Fruit fly (Drosophila melanogaster) whole organism, embryonic: ENCODE measurements around the gene 5-HT2B.
A peak's percentile ranks its signal among the peaks of the same experiment; 100 is the strongest.

Experiments
- Ada2b ChIP-seq: fragments of 200-800 bp; sonication (Bioruptor generic); IDR thresholded peaks from 2 replicates; pipeline ENCODE4 v1.3.6; 2022; ENCODE audit warnings: missing biosample characterization, missing genetic modification characterization
- CG10654 ChIP-seq: fragments of 200-800 bp; sonication (Bioruptor generic); optimal IDR thresholded peaks from 2 replicates; lab custom pipeline; 2016; ENCODE audit warnings: missing biosample characterization, missing genetic modification characterization
- CG15011 ChIP-seq: fragments of 200-800 bp; sonication (Bioruptor generic); optimal IDR thresholded peaks from 3 replicates; lab custom pipeline; 2018; ENCODE audit warnings: missing biosample characterization, mild to moderate bottlenecking, missing genetic modification characterization
- CG17359 ChIP-seq: fragments of 200-800 bp; sonication (Bioruptor generic); optimal IDR thresholded peaks from 3 replicates; lab custom pipeline; 2018; ENCODE audit warnings: missing biosample characterization, mild to moderate bottlenecking, missing genetic modification characterization, moderate library complexity
- CG18011 ChIP-seq: fragments of 200-800 bp; sonication (Bioruptor generic); optimal IDR thresholded peaks from 2 replicates; lab custom pipeline; 2017; ENCODE audit warnings: missing biosample characterization, missing genetic modification characterization, mild to moderate bottlenecking, moderate library complexity, missing genotype
- CG30431 ChIP-seq: fragments of 200-800 bp; sonication (Bioruptor generic); optimal IDR thresholded peaks from 2 replicates; lab custom pipeline; 2017; ENCODE audit warnings: missing biosample characterization, missing genetic modification characterization
- CG33213 ChIP-seq: fragments of 200-800 bp; sonication (Bioruptor generic); optimal IDR thresholded peaks from 3 replicates; lab custom pipeline; 2016; ENCODE audit warnings: missing biosample characterization, missing genetic modification characterization
- CG34224 ChIP-seq: fragments of 200-800 bp; sonication (Bioruptor generic); IDR thresholded peaks from 3 replicates; pipeline ENCODE4 v1.3.6; 2022; ENCODE audit warnings: missing biosample characterization, missing genetic modification characterization; ENCODE audit not compliant: partially characterized antibody
- CG3847 ChIP-seq: fragments of 200-800 bp; sonication (Bioruptor generic); IDR thresholded peaks from 2 replicates; pipeline ENCODE4 v1.3.6; 2022; ENCODE audit warnings: missing biosample characterization, missing genetic modification characterization
- CG43689 ChIP-seq: fragments of 200-800 bp; sonication (Bioruptor generic); IDR thresholded peaks from 2 replicates; pipeline ENCODE4 v1.3.6; 2022; ENCODE audit warnings: missing biosample characterization, missing genetic modification characterization
- CG6272 ChIP-seq: fragments of 200-800 bp; sonication (Bioruptor generic); IDR thresholded peaks from 2 replicates; pipeline ENCODE4 v1.3.6; 2022; ENCODE audit warnings: missing biosample characterization, missing genetic modification characterization
- CG6791 ChIP-seq: fragments of 200-800 bp; sonication (Bioruptor generic); IDR thresholded peaks from 3 replicates; pipeline ENCODE4 v1.3.6; 2022; ENCODE audit warnings: missing biosample characterization, missing genetic modification characterization; ENCODE audit not compliant: partially characterized antibody
- CG6813 ChIP-seq: fragments of 200-800 bp; sonication (Bioruptor generic); optimal IDR thresholded peaks from 2 replicates; lab custom pipeline; 2017; ENCODE audit warnings: missing biosample characterization, missing genetic modification characterization, mild to moderate bottlenecking, moderate library complexity, missing genetic modification reagents
- CG7786 ChIP-seq: fragments of 200-800 bp; sonication (Bioruptor generic); optimal IDR thresholded peaks from 2 replicates; lab custom pipeline; 2016; ENCODE audit warnings: missing biosample characterization, missing genetic modification characterization
- CG9727 ChIP-seq: fragments of 200-800 bp; sonication (Bioruptor generic); optimal IDR thresholded peaks from 3 replicates; lab custom pipeline; 2017; ENCODE audit warnings: missing biosample characterization, mild to moderate bottlenecking, missing genetic modification characterization
- CG9932 ChIP-seq: fragments of 200-800 bp; sonication (Bioruptor generic); IDR thresholded peaks from 2 replicates; pipeline ENCODE4 v1.3.6; 2022; ENCODE audit warnings: missing biosample characterization, missing genetic modification characterization
- Chrac-16 ChIP-seq: fragments of 200-800 bp; sonication (Bioruptor generic); optimal IDR thresholded peaks from 3 replicates; lab custom pipeline; 2016; ENCODE audit warnings: missing biosample characterization, missing genetic modification characterization
- Dip2 ChIP-seq: fragments of 200-800 bp; sonication (Bioruptor generic); IDR thresholded peaks from 2 replicates; pipeline ENCODE4 v1.3.6; 2022; ENCODE audit warnings: missing biosample characterization, missing genetic modification characterization
- Fer2 ChIP-seq: fragments of 200-800 bp; sonication (Bioruptor generic); optimal IDR thresholded peaks from 2 replicates; lab custom pipeline; 2018; ENCODE audit warnings: missing biosample characterization, mild to moderate bottlenecking, missing genetic modification characterization, moderate library complexity
- HLH54F ChIP-seq: fragments of 200-800 bp; sonication (Bioruptor generic); optimal IDR thresholded peaks from 3 replicates; lab custom pipeline; 2016; ENCODE audit warnings: missing biosample characterization, missing genetic modification characterization
- MBD-R2 ChIP-seq: fragments of 200-800 bp; sonication (Bioruptor generic); IDR thresholded peaks from 2 replicates; pipeline ENCODE4 v1.3.6; 2022; ENCODE audit warnings: missing biosample characterization, missing genetic modification characterization
- Mad ChIP-seq: fragments of 200-800 bp; sonication (Bioruptor generic); optimal IDR thresholded peaks from 2 replicates; lab custom pipeline; 2016; ENCODE audit warnings: missing biosample characterization, missing genetic modification characterization
- Opbp ChIP-seq: fragments of 200-800 bp; sonication (Bioruptor generic); IDR thresholded peaks from 3 replicates; pipeline ENCODE4 v1.3.6; 2022; ENCODE audit warnings: missing biosample characterization, missing genetic modification characterization; ENCODE audit not compliant: partially characterized antibody
- Pdp1 ChIP-seq, 2 experiments: fragments of 200-800 bp; sonication (Bioruptor generic); optimal IDR thresholded peaks; 3 replicates each; lab custom pipeline; 2016; ENCODE audit warnings: missing biosample characterization in 2 of 2, missing genetic modification characterization in 2 of 2, mild to moderate bottlenecking in 1 of 2, moderate library complexity in 1 of 2
- Spps ChIP-seq: fragments of 200-800 bp; sonication (Bioruptor generic); optimal IDR thresholded peaks from 2 replicates; lab custom pipeline; 2018; ENCODE audit warnings: missing biosample characterization, mild to moderate bottlenecking, missing genetic modification characterization
- Ssrp ChIP-seq: fragments of 200-800 bp; sonication (Bioruptor generic); optimal IDR thresholded peaks from 2 replicates; lab custom pipeline; 2018; ENCODE audit warnings: missing biosample characterization, mild to moderate bottlenecking, missing genetic modification characterization, moderate library complexity
- ac ChIP-seq: fragments of 200-800 bp; sonication (Bioruptor generic); optimal IDR thresholded peaks from 3 replicates; lab custom pipeline; 2017; ENCODE audit warnings: missing biosample characterization, mild to moderate bottlenecking, missing genetic modification characterization
- caup ChIP-seq: fragments of 200-800 bp; sonication (Bioruptor generic); optimal IDR thresholded peaks from 3 replicates; lab custom pipeline; 2017; ENCODE audit warnings: missing biosample characterization, mild to moderate bottlenecking, missing genetic modification characterization, moderate library complexity; ENCODE audit not compliant: severe bottlenecking
- chm ChIP-seq: fragments of 200-800 bp; sonication (Bioruptor generic); IDR thresholded peaks from 2 replicates; pipeline ENCODE4 v1.3.6; 2022; ENCODE audit warnings: missing biosample characterization, missing genetic modification characterization
- dm ChIP-seq: fragments of 200-800 bp; sonication (Bioruptor generic); optimal IDR thresholded peaks from 3 replicates; lab custom pipeline; 2016; ENCODE audit warnings: missing biosample characterization, missing genetic modification characterization
- exex ChIP-seq: fragments of 200-800 bp; sonication (Bioruptor generic); optimal IDR thresholded peaks from 4 replicates; lab custom pipeline; 2018; ENCODE audit warnings: missing biosample characterization, mild to moderate bottlenecking, missing genetic modification characterization, moderate library complexity
- fd64A ChIP-seq: fragments of 200-800 bp; sonication (Bioruptor generic); optimal IDR thresholded peaks from 3 replicates; lab custom pipeline; 2018; ENCODE audit warnings: missing biosample characterization, mild to moderate bottlenecking, missing genetic modification characterization
- hbn ChIP-seq: fragments of 200-800 bp; sonication (Bioruptor generic); IDR thresholded peaks from 2 replicates; pipeline ENCODE4 v1.3.6; 2022; ENCODE audit warnings: missing biosample characterization, missing genetic modification characterization; ENCODE audit not compliant: partially characterized antibody
- hkb ChIP-seq, 2 experiments: fragments of 200-800 bp in 1 of 2; fragments of >200 bp in 1 of 2; sonication (Bioruptor generic) in 1 of 2; IDR thresholded peaks in 1 of 2; optimal IDR thresholded peaks in 1 of 2; 2 replicates each; pipeline versions ENCODE4 v1.3.6 to Lab custom; 2017 to 2022; ENCODE audit warnings: missing biosample characterization in 1 of 2, missing genetic modification characterization in 1 of 2
- jumu ChIP-seq: fragments of 200-800 bp; sonication (Bioruptor generic); optimal IDR thresholded peaks from 3 replicates; lab custom pipeline; 2016; ENCODE audit warnings: missing biosample characterization, missing genetic modification characterization
- knrl ChIP-seq: fragments of 200-800 bp; sonication (Bioruptor generic); IDR thresholded peaks from 3 replicates; pipeline ENCODE4 v1.3.6; 2022; ENCODE audit warnings: missing biosample characterization, missing genetic modification characterization; ENCODE audit not compliant: partially characterized antibody
- lmd ChIP-seq: fragments of 200-800 bp; sonication (Bioruptor generic); IDR thresholded peaks from 2 replicates; pipeline ENCODE4 v1.3.6; 2022; ENCODE audit warnings: missing biosample characterization, missing genetic modification characterization
- nau ChIP-seq: fragments of 200-800 bp; sonication (Bioruptor generic); optimal IDR thresholded peaks from 3 replicates; lab custom pipeline; 2017; ENCODE audit warnings: missing biosample characterization, mild to moderate bottlenecking, missing genetic modification characterization, missing genetic modification reagents
- p53 ChIP-seq: fragments of 200-800 bp; sonication (Bioruptor generic); optimal IDR thresholded peaks from 2 replicates; lab custom pipeline; 2016; ENCODE audit warnings: missing biosample characterization, missing genetic modification characterization
- ranshi ChIP-seq: fragments of 200-800 bp; sonication (Bioruptor generic); IDR thresholded peaks from 2 replicates; pipeline ENCODE4 v1.3.6; 2022; ENCODE audit warnings: missing biosample characterization, missing genetic modification characterization
- schlank ChIP-seq: fragments of 200-800 bp; sonication (Bioruptor generic); optimal IDR thresholded peaks from 2 replicates; lab custom pipeline; 2018; ENCODE audit warnings: missing biosample characterization, mild to moderate bottlenecking, missing genetic modification characterization
- sug ChIP-seq: fragments of 200-800 bp; optimal IDR thresholded peaks from 2 replicates; lab custom pipeline; 2019; ENCODE audit warnings: missing biosample characterization, mild to moderate bottlenecking, missing genetic modification characterization, moderate library complexity
- trh ChIP-seq: fragments of 200-800 bp; sonication (Bioruptor generic); optimal IDR thresholded peaks from 2 replicates; lab custom pipeline; 2016; ENCODE audit warnings: missing biosample characterization, missing genetic modification characterization
- unc-4 ChIP-seq: fragments of 200-800 bp; sonication (Bioruptor generic); IDR thresholded peaks from 2 replicates; pipeline ENCODE4 v1.3.6; 2022; ENCODE audit warnings: missing biosample characterization, missing genetic modification characterization; ENCODE audit not compliant: partially characterized antibody
- unpg ChIP-seq: fragments of 200-800 bp; sonication (Bioruptor generic); optimal IDR thresholded peaks from 3 replicates; lab custom pipeline; 2018; ENCODE audit warnings: missing biosample characterization, mild to moderate bottlenecking, missing genetic modification characterization, moderate library complexity
- wek ChIP-seq: fragments of 200-800 bp; sonication (Bioruptor generic); optimal IDR thresholded peaks from 3 replicates; lab custom pipeline; 2018; ENCODE audit warnings: missing biosample characterization, mild to moderate bottlenecking, missing genetic modification characterization, moderate library complexity
- zen2 ChIP-seq: fragments of 200-800 bp; sonication (Bioruptor generic); IDR thresholded peaks from 3 replicates; pipeline ENCODE4 v1.3.6; 2022; ENCODE audit warnings: missing biosample characterization, missing genetic modification characterization; ENCODE audit not compliant: partially characterized antibody

Gene 5-HT2B

DNA sequence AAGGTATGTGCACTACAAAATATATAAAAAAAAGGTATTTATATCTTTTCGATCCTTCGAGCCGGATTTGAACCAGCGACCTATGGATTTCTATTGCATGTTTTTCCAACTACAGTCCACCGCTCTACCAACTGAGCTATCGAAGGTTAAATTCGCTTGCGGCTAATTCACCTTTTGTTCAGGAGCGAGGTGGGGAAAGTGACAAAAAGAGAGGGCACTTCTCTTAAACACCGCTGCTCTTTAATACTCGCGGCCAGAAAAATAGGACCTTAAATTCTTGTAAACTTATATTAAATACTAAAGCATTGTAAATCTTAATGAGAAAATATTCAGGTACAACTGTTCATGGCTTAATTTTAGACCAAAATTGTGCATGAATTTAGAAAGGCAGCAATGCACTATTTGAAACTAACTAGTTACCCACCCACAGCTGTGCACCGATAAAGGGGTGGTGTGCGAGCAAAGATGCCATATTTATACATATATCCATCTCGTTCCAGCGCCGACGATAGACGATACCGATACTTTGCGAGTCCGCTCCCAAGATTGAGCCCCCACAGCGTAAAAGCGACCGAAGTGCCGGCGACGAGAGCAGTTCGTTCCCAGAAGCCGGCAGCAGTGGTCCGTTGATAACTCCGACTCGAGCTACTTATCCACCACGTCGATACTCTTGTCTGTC lies 91.2 kb downstream of the 5-HT2B start (continued):
- TF ChIP-seq CG34224 (GFP tag; lab: Robert Waterston, UW) (peak; percentile 69; the same call in 1 of the 3 replicates), CG33213 (GFP tag; lab: Kevin White, UChicago) (peak; percentile 97), ac (GFP tag; lab: Kevin White, UChicago) (peak; percentile 95), hbn (GFP tag; lab: Robert Waterston, UW) (peak; percentile 65; the same call in 1 of the 2 replicates), CG43689 (GFP tag; lab: Robert Waterston, UW) (peak; percentile 92), CG30431 (GFP tag; lab: Kevin White, UChicago) (peak; percentile 96), chm (peak; percentile 98), p53 (GFP tag; lab: Kevin White, UChicago) (peak; percentile 91), CG6272 (peak; percentile 86), knrl (GFP tag; lab: Robert Waterston, UW) (no peak; the same call in 1 of the 3 replicates), MBD-R2 (GFP tag; lab: Robert Waterston, UW) (peak; percentile 92), fd64A (GFP tag; lab: Kevin White, UChicago) (peak; percentile 98), Ssrp (tag; lab: Kevin White, UChicago) (peak; percentile 96), lmd (GFP tag; lab: Robert Waterston, UW) (peak; percentile 94), CG10654 (GFP tag; lab: Kevin White, UChicago) (peak; percentile 96), exex (tag; lab: Kevin White, UChicago) (peak; percentile 86), jumu (GFP tag; lab: Kevin White, UChicago) (peak; percentile 97), wek (GFP tag; lab: Kevin White, UChicago) (peak; percentile 94), CG9932 (GFP tag; lab: Robert Waterston, UW) (peak; percentile 94), Pdp1 (GFP tag; optimal IDR thresholded peaks at IDR 0.05; lab: Kevin White, UChicago) (peak; percentile 94 to 97), unpg (GFP tag; lab: Kevin White, UChicago) (peak; percentile 99), CG3847 (GFP tag; lab: Robert Waterston, UW) (peak; percentile 95), zen2 (peak; percentile 53; the same call in 2 of the 3 replicates), CG15011 (peak; percentile 98), HLH54F (peak; percentile 97), Fer2 (tag; lab: Kevin White, UChicago) (peak; percentile 92), ranshi (peak; percentile 96), CG18011 (peak; percentile 90), CG17359 (tag; lab: Kevin White, UChicago) (peak; percentile 98), CG6813 (GFP tag; lab: Kevin White, UChicago) (peak; percentile 99), CG7786 (peak; percentile 97), schlank (tag; lab: Kevin White, UChicago) (peak; percentile 96), Chrac-16 (GFP tag; lab: Kevin White, UChicago) (peak; percentile 97), caup (GFP tag; lab: Kevin White, UChicago) (peak; percentile 98), CG6791 (GFP tag; lab: Robert Waterston, UW) (peak; percentile 92), Opbp (GFP tag; lab: Robert Waterston, UW) (peak; percentile 96), dm (GFP tag; lab: Kevin White, UChicago) (peak; percentile 92), Mad (GFP tag; lab: Kevin White, UChicago) (peak; percentile 96), nau (peak; percentile 98), hkb (optimal IDR thresholded peaks at IDR 0.05; lab: Kevin White, UChicago) (peak; percentile 31), hkb (GFP tag; IDR thresholded peaks at IDR 0.05; lab: Robert Waterston, UW) (peak; percentile 99), Ada2b (GFP tag; lab: Robert Waterston, UW) (peak; percentile 97), Dip2 (GFP tag; lab: Robert Waterston, UW) (peak; percentile 51; the same call in 1 of the 2 replicates), CG9727 (GFP tag; lab: Kevin White, UChicago) (peak; percentile 99), sug (peak; percentile 93), trh (GFP tag; lab: Kevin White, UChicago) (peak; percentile 95), unc-4 (GFP tag; lab: Robert Waterston, UW) (peak; percentile 70), Spps (tag; lab: Kevin White, UChicago) (peak; percentile 97)
